Worm (Caenorhabditis elegans): Measurements from ENCODE around the gene srxa-8.

srxa-8 gene

DNA sequence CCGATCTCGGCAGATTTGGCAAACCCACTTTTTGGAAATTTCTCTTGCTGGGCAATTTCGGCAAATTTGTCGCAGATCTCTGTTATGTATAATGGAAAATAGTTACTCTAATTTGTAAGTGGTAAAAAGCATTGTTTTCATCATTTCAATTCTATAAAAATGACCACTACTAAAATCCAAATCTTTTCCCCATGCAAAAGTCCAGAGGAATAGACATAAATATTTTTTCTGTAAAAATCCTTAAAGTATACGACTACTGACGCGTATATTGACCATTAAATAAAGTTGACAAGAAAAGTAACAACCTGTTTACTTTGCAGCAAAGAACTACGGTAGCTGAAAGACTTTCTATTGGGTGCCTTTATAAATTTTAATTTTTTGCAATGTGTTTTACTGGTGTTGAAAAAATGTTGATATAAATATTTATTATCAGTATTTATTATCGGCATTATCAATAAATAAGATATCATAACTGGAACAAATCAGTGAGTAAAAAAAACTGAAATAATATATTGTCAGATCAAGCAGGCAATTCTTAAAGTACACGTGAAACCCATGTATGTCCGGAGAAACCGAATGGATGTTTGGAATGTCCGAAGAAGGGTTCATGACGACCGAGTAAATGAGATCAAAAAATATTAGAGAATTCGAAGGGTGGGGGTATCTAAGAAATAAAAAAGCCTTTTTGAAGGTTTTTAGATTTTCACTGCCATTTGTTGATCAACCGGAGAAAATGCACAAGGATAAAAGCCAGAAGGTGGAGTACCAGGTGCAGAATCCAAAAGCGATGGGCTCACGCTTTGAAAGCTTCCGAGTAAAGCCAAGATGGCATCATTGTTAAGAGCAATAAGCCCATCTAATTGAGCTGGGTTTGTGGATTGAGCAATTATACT is 40.8 kb upstream of the srxa-8 start (continued):
- TF ChIP-seq skn-1 (tag; optimal IDR thresholded peaks at IDR 0.05): peak; percentile 3
- TF ChIP-seq zip-4 (GFP tag; optimal IDR thresholded peaks at IDR 0.05): no peak
- TF ChIP-seq nhr-12 (tag; optimal IDR thresholded peaks at IDR 0.05): no peak
- peak; percentile 56 for TF ChIP-seq tbx-2 (tag; optimal IDR thresholded peaks at IDR 0.05)
- no peak for TF ChIP-seq mep-1 (tag; optimal IDR thresholded peaks at IDR 0.05)
- no peak for TF ChIP-seq C04F5.9 (tag; optimal IDR thresholded peaks at IDR 0.05)
- peak in 1 of 2 experiments; percentile 18 for TF ChIP-seq lin-35 (GFP tag; optimal IDR thresholded peaks at IDR 0.05)
- TF ChIP-seq ceh-90 (tag; optimal IDR thresholded peaks at IDR 0.05): no peak
- peak; percentile 33 for TF ChIP-seq C16A3.4 (tag; optimal IDR thresholded peaks at IDR 0.05)
- TF ChIP-seq aly-2 (tag; optimal IDR thresholded peaks at IDR 0.05): peak; percentile 19
- peak; percentile 11 for TF ChIP-seq pax-3 (tag; optimal IDR thresholded peaks at IDR 0.05)
- peak; percentile 80 for TF ChIP-seq ztf-4 (tag; optimal IDR thresholded peaks at IDR 0.05)
- TF ChIP-seq tlp-1 (tag; optimal IDR thresholded peaks at IDR 0.05): no peak
- no peak for TF ChIP-seq alr-1 (tag; optimal IDR thresholded peaks at IDR 0.05; ENCODE audit: borderline replicate concordance)
- no peak for TF ChIP-seq mdl-1 (tag; optimal IDR thresholded peaks at IDR 0.05)
- TF ChIP-seq nhr-20 (tag; optimal IDR thresholded peaks at IDR 0.05): peak; percentile 52
- TF ChIP-seq lin-13 (GFP tag; optimal IDR thresholded peaks at IDR 0.05): peak; percentile 46
- no peak for TF ChIP-seq zag-1 (tag; optimal IDR thresholded peaks at IDR 0.05)
- TF ChIP-seq nhr-47 (tag; optimal IDR thresholded peaks at IDR 0.05): peak; percentile 66
- TF ChIP-seq nhr-90 (tag; optimal IDR thresholded peaks at IDR 0.05; ENCODE audit: poor library complexity): peak; percentile 78
- TF ChIP-seq hpl-2 (GFP tag; optimal IDR thresholded peaks at IDR 0.05): peak; percentile 19
- TF ChIP-seq rnt-1 (tag; optimal IDR thresholded peaks at IDR 0.05): peak; percentile 41
- peak; percentile 23 for TF ChIP-seq nhr-85 (tag)

ce11 chrX:13348417-13348816 is 39.8 kb upstream of the srxa-8 start:
- TF ChIP-seq lin-35 (GFP tag; optimal IDR thresholded peaks at IDR 0.05) (peak in 1 of 2 experiments; percentile 80), blmp-1 (tag; optimal IDR thresholded peaks at IDR 0.05) (peak; percentile 71), snu-23 (GFP tag; optimal IDR thresholded peaks at IDR 0.05) (peak; percentile 86), nhr-90 (tag; optimal IDR thresholded peaks at IDR 0.05; ENCODE audit: poor library complexity) (peak; percentile 84), unc-130 (tag; optimal IDR thresholded peaks at IDR 0.05) (peak; percentile 6), nhr-19 (GFP tag; conservative IDR thresholded peaks at IDR 0.05) (peak; percentile 97), nhr-85 (tag) (peak; percentile 91), aha-1 (tag; optimal IDR thresholded peaks at IDR 0.05) (no peak), mdl-1 (tag; optimal IDR thresholded peaks at IDR 0.05) (peak in 1 of 2 experiments; percentile 87), nhr-47 (tag; optimal IDR thresholded peaks at IDR 0.05) (peak; percentile 62), zag-1 (tag; optimal IDR thresholded peaks at IDR 0.05) (no peak), rnt-1 (tag; optimal IDR thresholded peaks at IDR 0.05) (peak; percentile 11), ces-1 (GFP tag; optimal IDR thresholded peaks at IDR 0.05) (no peak), tbx-2 (tag; optimal IDR thresholded peaks at IDR 0.05) (peak; percentile 82), efl-3 (GFP tag; optimal IDR thresholded peaks at IDR 0.05) (no peak), pag-3 (tag; optimal IDR thresholded peaks at IDR 0.05; ENCODE audit: borderline replicate concordance, insufficient read depth) (no peak), C16A3.4 (tag; optimal IDR thresholded peaks at IDR 0.05) (peak; percentile 64), elt-2 (tag; optimal IDR thresholded peaks at IDR 0.05) (peak; percentile 59), lir-3 (tag; optimal IDR thresholded peaks at IDR 0.05; ENCODE audit: poor library complexity) (peak; percentile 25), lsy-2 (tag; optimal IDR thresholded peaks at IDR 0.05) (peak; percentile 35 to 44), ama-1 (optimal IDR thresholded peaks at IDR 0.05) (no peak), grh-1 (GFP tag; IDR thresholded peaks at IDR 0.05) (peak; percentile 54), ztf-4 (tag; optimal IDR thresholded peaks at IDR 0.05) (peak; percentile 7), fos-1 (tag; optimal IDR thresholded peaks at IDR 0.05) (no peak), irx-1 (tag; optimal IDR thresholded peaks at IDR 0.05) (no peak), ets-5 (GFP tag; IDR thresholded peaks at IDR 0.05) (no peak), skn-1 (tag; optimal IDR thresholded peaks at IDR 0.05) (peak; percentile 67), fkh-8 (tag; optimal IDR thresholded peaks at IDR 0.05) (no peak), nhr-77 (tag; optimal IDR thresholded peaks at IDR 0.05) (no peak), elt-3 (tag; optimal IDR thresholded peaks at IDR 0.05) (peak in 5 of 6 experiments; percentile 22 to 96 (median 69)), lin-14 (GFP tag; optimal IDR thresholded peaks at IDR 0.05) (peak; percentile 77), nhr-71 (tag; optimal IDR thresholded peaks at IDR 0.05) (peak; percentile 94), ceh-8 (GFP tag; optimal IDR thresholded peaks at IDR 0.05) (no peak), lin-13 (GFP tag; optimal IDR thresholded peaks at IDR 0.05) (peak; percentile 33), xbp-1 (tag; optimal IDR thresholded peaks at IDR 0.05) (peak; percentile 20), vab-15 (tag; optimal IDR thresholded peaks at IDR 0.05) (no peak), sox-4 (tag; optimal IDR thresholded peaks at IDR 0.05) (no peak)
